Fruit fly (Drosophila melanogaster): ENCODE results near the gene CG13887.

The CG13887 gene

DNA sequence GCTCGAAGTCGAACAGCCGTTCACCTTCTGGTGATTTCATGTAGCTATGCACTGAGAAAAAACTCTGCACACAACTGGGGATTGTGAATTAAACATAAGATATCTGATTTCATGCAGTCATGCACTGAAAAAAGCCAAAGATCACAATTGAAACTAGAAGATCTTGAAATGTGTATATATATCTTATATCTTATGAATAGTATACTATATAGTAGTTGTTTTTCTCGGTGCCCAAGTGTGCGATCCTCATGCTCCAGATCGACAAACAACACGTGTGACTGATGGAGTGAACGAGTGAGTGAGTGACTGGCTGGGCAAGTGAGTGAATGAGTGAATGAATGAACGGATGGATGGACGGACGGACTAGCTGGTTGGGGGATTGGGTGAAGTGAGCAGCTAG is 15.7 kb upstream of the CG13887 start (continued):
- TF ChIP-seq CG3032 (tag; optimal IDR thresholded peaks at IDR 0.05) (peak; percentile 87), CG8632 (GFP tag; optimal IDR thresholded peaks at IDR 0.05) (peak; percentile 59), cyc (GFP tag; optimal IDR thresholded peaks at IDR 0.05) (peak; percentile 56), Sox15 (GFP tag; optimal IDR thresholded peaks at IDR 0.05) (peak; percentile 36), dac (GFP tag; optimal IDR thresholded peaks at IDR 0.05) (peak; percentile 7), CG7368 (GFP tag; optimal IDR thresholded peaks at IDR 0.05) (peak; percentile 83), spab (GFP tag; optimal IDR thresholded peaks at IDR 0.05) (peak; percentile 86), CG9139 (GFP tag; optimal IDR thresholded peaks at IDR 0.05) (peak; percentile 70), CG10631 (GFP tag; optimal IDR thresholded peaks at IDR 0.05) (peak; percentile 79), CG15336 (GFP tag; IDR thresholded peaks at IDR 0.05) (peak; percentile 55), esn (GFP tag; optimal IDR thresholded peaks at IDR 0.05) (peak; percentile 74), CG11294 (GFP tag; IDR thresholded peaks at IDR 0.05) (peak; percentile 56), CG6808 (GFP tag; optimal IDR thresholded peaks at IDR 0.05) (peak; percentile 80), CG16779 (tag; optimal IDR thresholded peaks at IDR 0.05) (peak; percentile 76), CG6163 (GFP tag; IDR thresholded peaks at IDR 0.05) (peak; percentile 92), Sox102F (GFP tag; optimal IDR thresholded peaks at IDR 0.05) (peak; percentile 66), ss (GFP tag; optimal IDR thresholded peaks at IDR 0.05) (peak in 1 of 2 experiments; percentile 70)

DNA sequence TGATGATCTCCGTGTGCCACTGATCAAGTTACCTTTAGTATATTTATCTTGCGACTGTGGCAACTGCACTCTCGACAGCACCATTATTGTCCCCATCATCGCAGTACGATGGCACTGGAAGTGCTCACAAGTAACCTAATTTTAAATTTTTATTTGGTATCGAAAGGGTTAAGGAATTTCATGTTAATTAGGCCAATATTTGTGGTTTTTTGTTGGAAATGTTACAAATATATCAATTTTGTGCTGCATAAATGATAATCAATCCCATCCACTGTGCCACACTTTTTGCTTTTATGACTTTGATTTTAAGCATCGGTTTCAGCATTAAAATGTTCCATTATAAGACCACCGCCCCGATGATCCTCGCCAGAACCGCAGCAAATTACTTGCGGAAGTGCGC is 15.0 kb upstream of the CG13887 start:
- TF ChIP-seq svp (GFP tag) (peak; percentile 74), CG11294 (GFP tag; IDR thresholded peaks at IDR 0.05) (no peak), CG31627 (GFP tag; optimal IDR thresholded peaks at IDR 0.05) (peak; percentile 78), CG3032 (tag; optimal IDR thresholded peaks at IDR 0.05) (peak; percentile 75), cyc (GFP tag; optimal IDR thresholded peaks at IDR 0.05) (peak; percentile 80), dac (GFP tag; optimal IDR thresholded peaks at IDR 0.05) (no peak), CG6808 (GFP tag; optimal IDR thresholded peaks at IDR 0.05) (peak; percentile 70), fd85E (GFP tag; optimal IDR thresholded peaks at IDR 0.05) (peak; percentile 30), Ets96B (tag; optimal IDR thresholded peaks at IDR 0.05) (peak; percentile 73), Blimp-1 (GFP tag; optimal IDR thresholded peaks at IDR 0.05) (no peak), CG1621 (tag; optimal IDR thresholded peaks at IDR 0.05) (peak; percentile 37), CG11762 (GFP tag; optimal IDR thresholded peaks at IDR 0.05; ENCODE audit: insufficient read depth) (peak; percentile 59), CG4318 (GFP tag; optimal IDR thresholded peaks at IDR 0.05) (no peak), CG6854 (GFP tag; optimal IDR thresholded peaks at IDR 0.05) (peak; percentile 50), pdm3 (GFP tag; optimal IDR thresholded peaks at IDR 0.05) (peak; percentile 75), Sox15 (GFP tag; optimal IDR thresholded peaks at IDR 0.05) (peak; percentile 53), CG8632 (GFP tag; optimal IDR thresholded peaks at IDR 0.05) (peak; percentile 70), spab (GFP tag; optimal IDR thresholded peaks at IDR 0.05) (peak; percentile 69), CG32006 (GFP tag; optimal IDR thresholded peaks at IDR 0.05) (peak; percentile 57), CG6276 (GFP tag; optimal IDR thresholded peaks at IDR 0.05) (no peak), Sox102F (GFP tag; optimal IDR thresholded peaks at IDR 0.05) (peak; percentile 86), CG10631 (GFP tag; optimal IDR thresholded peaks at IDR 0.05) (peak; percentile 67), Gug (GFP tag; IDR thresholded peaks at IDR 0.05) (peak; percentile 47; the same call in 1 of the 2 replicates), Eip93F (GFP tag; optimal IDR thresholded peaks at IDR 0.05) (peak; percentile 49), Ets21C (GFP tag; optimal IDR thresholded peaks at IDR 0.05) (peak; percentile 62), CG7368 (GFP tag; optimal IDR thresholded peaks at IDR 0.05) (peak; percentile 75), CG6163 (GFP tag; IDR thresholded peaks at IDR 0.05) (peak; percentile 85), CG11902 (GFP tag; optimal IDR thresholded peaks at IDR 0.05) (peak; percentile 51), CG8119 (GFP tag; IDR thresholded peaks at IDR 0.05) (peak; percentile 52; the same call in 1 of the 3 replicates), Hr39 (GFP tag; optimal IDR thresholded peaks at IDR 0.05) (peak; percentile 85), OdsH (GFP tag; optimal IDR thresholded peaks at IDR 0.05) (peak; percentile 79), lz (GFP tag; optimal IDR thresholded peaks at IDR 0.05) (peak; percentile 71), CG10669 (GFP tag; optimal IDR thresholded peaks at IDR 0.05) (peak; percentile 75), CG8319 (GFP tag; optimal IDR thresholded peaks at IDR 0.05) (peak; percentile 58), fkh (GFP tag; optimal IDR thresholded peaks at IDR 0.05) (no peak), topi (GFP tag; optimal IDR thresholded peaks at IDR 0.05) (peak; percentile 79), Hr4 (GFP tag; optimal IDR thresholded peaks at IDR 0.05) (peak; percentile 34), ss (GFP tag; optimal IDR thresholded peaks at IDR 0.05) (peak; percentile 11 to 56), net (GFP tag; optimal IDR thresholded peaks at IDR 0.05) (peak; percentile 50), CG15336 (GFP tag; IDR thresholded peaks at IDR 0.05) (peak; percentile 53), CG3919 (GFP tag; optimal IDR thresholded peaks at IDR 0.05) (peak; percentile 77), Smox (GFP tag; optimal IDR thresholded peaks at IDR 0.05) (peak; percentile 80), esn (GFP tag; optimal IDR thresholded peaks at IDR 0.05) (peak; percentile 81), achi (GFP tag; optimal IDR thresholded peaks at IDR 0.05) (peak; percentile 82), CG16779 (tag; optimal IDR thresholded peaks at IDR 0.05) (no peak), Eip75B (GFP tag; optimal IDR thresholded peaks at IDR 0.05) (peak; percentile 83)
